Fruit fly (Drosophila melanogaster) whole organism, embryonic: ENCODE results near the gene Ask1.

Experiments
- Aef1 ChIP-seq: fragments of 200-800 bp; sonication (Bioruptor generic); IDR thresholded peaks from 3 replicates; pipeline ENCODE4 v1.3.6; 2022; ENCODE audit warnings: missing biosample characterization, missing genetic modification characterization
- CG10321 ChIP-seq: fragments of 200-800 bp; sonication (Bioruptor generic); IDR thresholded peaks from 2 replicates; pipeline ENCODE4 v1.3.6; 2022; ENCODE audit warnings: missing biosample characterization, missing genetic modification characterization
- CG11085 ChIP-seq: fragments of 200-800 bp; sonication (Bioruptor generic); IDR thresholded peaks from 2 replicates; pipeline ENCODE4 v1.3.6; 2022; ENCODE audit warnings: missing biosample characterization, missing genetic modification characterization
- CG15514 ChIP-seq: fragments of 200-800 bp; sonication (Bioruptor generic); optimal IDR thresholded peaks from 3 replicates; lab custom pipeline; 2017; ENCODE audit warnings: missing biosample characterization, missing genetic modification characterization, mild to moderate bottlenecking, moderate library complexity, missing genetic modification reagents
- CG17186 ChIP-seq: fragments of 200-800 bp; sonication (Bioruptor generic); optimal IDR thresholded peaks from 3 replicates; lab custom pipeline; 2017; ENCODE audit warnings: missing biosample characterization, missing genetic modification reagents, missing genetic modification characterization
- CG18619 ChIP-seq: fragments of 200-800 bp; sonication (Bioruptor generic); optimal IDR thresholded peaks from 3 replicates; lab custom pipeline; 2017; ENCODE audit warnings: missing biosample characterization, mild to moderate bottlenecking, missing genetic modification characterization
- CG2120 ChIP-seq: fragments of 200-800 bp; sonication (Bioruptor generic); optimal IDR thresholded peaks from 3 replicates; lab custom pipeline; 2016; ENCODE audit warnings: missing biosample characterization, missing genetic modification characterization
- CG2678 ChIP-seq: fragments of 200-800 bp; sonication (Bioruptor generic); optimal IDR thresholded peaks from 3 replicates; lab custom pipeline; 2019; ENCODE audit warnings: missing biosample characterization, mild to moderate bottlenecking, missing genetic modification characterization, moderate library complexity
- CG33557 ChIP-seq: fragments of 200-800 bp; sonication (Bioruptor generic); optimal IDR thresholded peaks from 2 replicates; lab custom pipeline; 2019; ENCODE audit warnings: missing biosample characterization, mild to moderate bottlenecking, missing genetic modification characterization, moderate library complexity
- CG4617 ChIP-seq: fragments of 200-800 bp; sonication (Bioruptor generic); optimal IDR thresholded peaks from 3 replicates; lab custom pipeline; 2016; ENCODE audit warnings: missing biosample characterization, missing genetic modification characterization, borderline replicate concordance
- CG8388 ChIP-seq: fragments of 200-800 bp; sonication (Bioruptor generic); optimal IDR thresholded peaks from 2 replicates; lab custom pipeline; 2019; ENCODE audit warnings: missing biosample characterization, mild to moderate bottlenecking, missing genetic modification characterization, moderate library complexity
- CG9797 ChIP-seq: fragments of 200-800 bp; sonication (Bioruptor generic); optimal IDR thresholded peaks from 3 replicates; lab custom pipeline; 2018; ENCODE audit warnings: missing biosample characterization, mild to moderate bottlenecking, missing genetic modification characterization
- Chrac-16 ChIP-seq: fragments of 200-800 bp; sonication (Bioruptor generic); optimal IDR thresholded peaks from 3 replicates; lab custom pipeline; 2016; ENCODE audit warnings: missing biosample characterization, missing genetic modification characterization
- CkIIα-i1 ChIP-seq: fragments of 200-800 bp; sonication (Bioruptor generic); IDR thresholded peaks from 2 replicates; pipeline ENCODE4 v1.3.6; 2022; ENCODE audit warnings: missing biosample characterization, missing genetic modification characterization
- D19A ChIP-seq: fragments of 200-800 bp; optimal IDR thresholded peaks from 3 replicates; lab custom pipeline; 2019; ENCODE audit warnings: missing biosample characterization, mild to moderate bottlenecking, missing genetic modification characterization, moderate library complexity
- Dbx ChIP-seq: fragments of 200-800 bp; sonication (Bioruptor generic); IDR thresholded peaks from 3 replicates; pipeline ENCODE4 v1.3.6; 2022; ENCODE audit warnings: missing biosample characterization, missing genetic modification characterization
- Deaf1 ChIP-seq: fragments of 200-800 bp; optimal IDR thresholded peaks from 3 replicates; lab custom pipeline; 2019; ENCODE audit warnings: missing biosample characterization, mild to moderate bottlenecking, missing genetic modification characterization, moderate library complexity
- Dek ChIP-seq: fragments of 200-800 bp; sonication (Bioruptor generic); optimal IDR thresholded peaks from 3 replicates; lab custom pipeline; 2019; ENCODE audit warnings: missing biosample characterization, mild to moderate bottlenecking, missing genetic modification characterization, moderate library complexity
- Doc2 ChIP-seq: fragments of 200-800 bp; sonication (Bioruptor generic); IDR thresholded peaks from 2 replicates; pipeline ENCODE4 v1.3.6; 2022; ENCODE audit warnings: missing biosample characterization, missing genetic modification characterization
- Doc3 ChIP-seq: fragments of 200-800 bp; sonication (Bioruptor generic); IDR thresholded peaks from 3 replicates; pipeline ENCODE4 v1.3.6; 2022; ENCODE audit warnings: missing biosample characterization, missing genetic modification characterization; ENCODE audit not compliant: partially characterized antibody
- Drgx ChIP-seq: fragments of 200-800 bp; sonication (Bioruptor generic); IDR thresholded peaks from 2 replicates; pipeline ENCODE4 v1.3.6; 2022; ENCODE audit warnings: missing biosample characterization, missing genetic modification characterization
- Ets97D ChIP-seq: fragments of 200-800 bp; sonication (Bioruptor generic); optimal IDR thresholded peaks from 3 replicates; lab custom pipeline; 2016; ENCODE audit warnings: missing biosample characterization, missing genetic modification characterization
- Fer2 ChIP-seq: fragments of 200-800 bp; sonication (Bioruptor generic); optimal IDR thresholded peaks from 2 replicates; lab custom pipeline; 2018; ENCODE audit warnings: missing biosample characterization, mild to moderate bottlenecking, missing genetic modification characterization, moderate library complexity
- Gsc ChIP-seq: fragments of 200-800 bp; sonication (Bioruptor generic); IDR thresholded peaks from 2 replicates; pipeline ENCODE4 v1.3.6; 2022; ENCODE audit warnings: missing biosample characterization, missing genetic modification characterization
- Hr39 ChIP-seq: fragments of >200 bp; optimal IDR thresholded peaks from 2 replicates; lab custom pipeline; 2017
- Hsf ChIP-seq: fragments of 200-800 bp; sonication (Bioruptor generic); optimal IDR thresholded peaks from 3 replicates; lab custom pipeline; 2016; ENCODE audit warnings: missing biosample characterization, missing genetic modification characterization
- Med ChIP-seq: fragments of 200-800 bp; sonication (Bioruptor generic); peaks from one replicate; lab custom pipeline; 2016; ENCODE audit warnings: missing biosample characterization, missing genetic modification characterization, mild to moderate bottlenecking, inconsistent platforms, moderate library complexity
- NK7.1 ChIP-seq: fragments of 200-800 bp; sonication (Bioruptor generic); optimal IDR thresholded peaks from 3 replicates; lab custom pipeline; 2016; ENCODE audit warnings: missing biosample characterization, missing genetic modification characterization
- Ptx1 ChIP-seq: fragments of 200-800 bp; sonication (Bioruptor generic); IDR thresholded peaks from 2 replicates; pipeline ENCODE4 v1.3.6; 2022; ENCODE audit warnings: missing biosample characterization, missing genetic modification characterization
- Side ChIP-seq: fragments of 200-800 bp; sonication (Bioruptor generic); optimal IDR thresholded peaks from 2 replicates; lab custom pipeline; 2016; ENCODE audit warnings: missing biosample characterization, missing genetic modification characterization
- Sox100B ChIP-seq: fragments of 200-800 bp; sonication (Bioruptor generic); optimal IDR thresholded peaks from 3 replicates; lab custom pipeline; 2018; ENCODE audit warnings: missing biosample characterization, mild to moderate bottlenecking, missing genetic modification characterization
- Sry-β ChIP-seq: fragments of 200-800 bp; sonication (Bioruptor generic); optimal IDR thresholded peaks from 2 replicates; lab custom pipeline; 2018; ENCODE audit warnings: missing biosample characterization, mild to moderate bottlenecking, missing genetic modification characterization, moderate library complexity
- Xbp1 ChIP-seq: fragments of 200-800 bp; sonication (Bioruptor generic); optimal IDR thresholded peaks from 3 replicates; lab custom pipeline; 2016; ENCODE audit warnings: missing biosample characterization, mild to moderate bottlenecking, missing genetic modification characterization
- Xrp1 ChIP-seq: fragments of 200-800 bp; sonication (Bioruptor generic); IDR thresholded peaks from 2 replicates; pipeline ENCODE4 v1.3.6; 2022; ENCODE audit warnings: missing biosample characterization, missing genetic modification characterization
- al ChIP-seq: fragments of 200-800 bp; sonication (Bioruptor generic); IDR thresholded peaks from 2 replicates; pipeline ENCODE4 v1.3.6; 2022; ENCODE audit warnings: missing biosample characterization, missing genetic modification characterization
- dan ChIP-seq: fragments of 200-800 bp; sonication (Bioruptor generic); IDR thresholded peaks from 2 replicates; pipeline ENCODE4 v1.3.6; 2022; ENCODE audit warnings: missing biosample characterization, missing genetic modification characterization
- dmrt11E ChIP-seq: fragments of 200-800 bp; sonication (Bioruptor generic); optimal IDR thresholded peaks from 3 replicates; lab custom pipeline; 2018; ENCODE audit warnings: missing biosample characterization, mild to moderate bottlenecking, missing genetic modification characterization, moderate library complexity
- gsb ChIP-seq: fragments of 200-800 bp; sonication (Bioruptor generic); IDR thresholded peaks from 2 replicates; pipeline ENCODE4 v1.3.6; 2022; ENCODE audit warnings: missing biosample characterization, missing genetic modification characterization
- h ChIP-seq: fragments of >200 bp; optimal IDR thresholded peaks from 2 replicates; lab custom pipeline; 2017
- ham ChIP-seq: fragments of 200-800 bp; sonication (Bioruptor generic); IDR thresholded peaks from 2 replicates; pipeline ENCODE4 v1.3.6; 2022; ENCODE audit warnings: missing biosample characterization, missing genetic modification characterization
- lbe ChIP-seq: fragments of 200-800 bp; sonication (Bioruptor generic); optimal IDR thresholded peaks from 2 replicates; lab custom pipeline; 2016; ENCODE audit warnings: missing biosample characterization, mild to moderate bottlenecking, missing genetic modification characterization
- lmd ChIP-seq: fragments of 200-800 bp; sonication (Bioruptor generic); IDR thresholded peaks from 2 replicates; pipeline ENCODE4 v1.3.6; 2022; ENCODE audit warnings: missing biosample characterization, missing genetic modification characterization
- nmo ChIP-seq: fragments of 200-800 bp; sonication (Bioruptor generic); optimal IDR thresholded peaks from 2 replicates; lab custom pipeline; 2018; ENCODE audit warnings: missing biosample characterization, mild to moderate bottlenecking, missing genetic modification characterization, moderate library complexity
- pb ChIP-seq: fragments of 200-800 bp; sonication (Bioruptor generic); optimal IDR thresholded peaks from 3 replicates; lab custom pipeline; 2016; ENCODE audit warnings: missing biosample characterization, missing genetic modification characterization
- peb ChIP-seq: fragments of 200-800 bp; sonication (Bioruptor generic); IDR thresholded peaks from 2 replicates; pipeline ENCODE4 v1.3.6; 2022; ENCODE audit warnings: missing biosample characterization, missing genetic modification characterization
- ro ChIP-seq: fragments of 200-800 bp; sonication (Bioruptor generic); IDR thresholded peaks from 2 replicates; pipeline ENCODE4 v1.3.6; 2022; ENCODE audit warnings: missing biosample characterization, missing genetic modification characterization
- sd ChIP-seq: fragments of 200-800 bp; sonication (Bioruptor generic); optimal IDR thresholded peaks from 3 replicates; lab custom pipeline; 2018; ENCODE audit warnings: missing biosample characterization, mild to moderate bottlenecking, missing genetic modification characterization, moderate library complexity
- sna ChIP-seq: fragments of 200-800 bp; sonication (Bioruptor generic); IDR thresholded peaks from 2 replicates; pipeline ENCODE4 v1.3.6; 2022; ENCODE audit warnings: missing biosample characterization, missing genetic modification characterization; ENCODE audit not compliant: partially characterized antibody
- stc ChIP-seq: fragments of 200-800 bp; sonication (Bioruptor generic); IDR thresholded peaks from 2 replicates; pipeline ENCODE4 v1.3.6; 2022; ENCODE audit warnings: missing biosample characterization, missing genetic modification characterization
- trem ChIP-seq: fragments of 200-800 bp; optimal IDR thresholded peaks from 3 replicates; lab custom pipeline; 2019; ENCODE audit warnings: missing biosample characterization, mild to moderate bottlenecking, missing genetic modification characterization, moderate library complexity
- tx ChIP-seq: fragments of 200-800 bp; sonication (Bioruptor generic); optimal IDR thresholded peaks from 2 replicates; lab custom pipeline; 2016; ENCODE audit warnings: missing biosample characterization, missing genetic modification characterization

Gene Ask1

DNA sequence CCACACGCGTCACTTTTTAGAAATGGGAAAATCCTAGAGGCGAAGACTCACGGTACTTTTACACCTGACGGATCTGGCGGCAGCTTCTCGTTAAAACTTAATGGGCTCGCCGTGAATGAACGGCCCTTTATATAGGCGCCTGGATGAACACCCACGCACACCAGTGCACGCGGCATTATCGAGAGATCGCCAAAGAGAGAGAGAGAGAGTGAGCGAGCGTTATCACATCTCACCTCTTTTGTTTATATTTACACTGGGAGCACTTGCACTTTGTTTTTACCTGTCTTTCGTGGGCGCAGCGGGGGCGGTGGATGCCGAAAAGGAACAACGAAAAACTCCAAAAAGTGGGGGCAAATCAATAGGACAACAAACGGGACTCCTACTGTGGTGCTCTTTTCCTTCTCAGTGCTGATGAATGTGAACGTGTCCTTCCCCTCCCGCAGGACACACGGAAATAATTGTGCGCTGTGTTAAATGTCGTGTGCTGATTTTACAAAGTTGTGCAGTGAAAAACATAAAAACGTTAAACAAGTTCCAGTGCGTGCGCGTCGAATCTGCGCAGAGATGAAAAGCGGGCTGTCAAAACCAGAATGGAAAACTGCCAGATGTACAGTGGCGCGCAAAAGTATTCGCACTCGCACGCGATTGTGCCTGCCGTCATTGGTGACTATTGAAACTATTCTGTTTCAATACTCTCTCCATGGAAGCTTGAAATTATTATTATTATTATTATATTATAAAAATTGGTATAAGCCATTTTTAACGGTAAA is 4.2 kb upstream of the Ask1 start, which contains the start of gene Mrp5 (continued):
- TF ChIP-seq D19A (peak; percentile 33), Chrac-16 (GFP tag; lab: Kevin White, UChicago) (no peak), Deaf1 (tag; lab: Kevin White, UChicago) (no peak), Aef1 (GFP tag; lab: Robert Waterston, UW) (peak; percentile 49; the same call in 2 of the 3 replicates), lmd (peak; percentile 65), peb (GFP tag; lab: Robert Waterston, UW) (0 out of 2 replicates have a peak, but pooled peaks have one; percentile 12), nmo (GFP tag; lab: Kevin White, UChicago) (peak; percentile 41), Side (no peak), Gsc (no peak), ro (GFP tag; lab: Robert Waterston, UW) (no peak), gsb (no peak), CG11085 (no peak), CG18619 (GFP tag; lab: Kevin White, UChicago) (no peak), Hsf (GFP tag; lab: Kevin White, UChicago) (peak; percentile 7), Xrp1 (GFP tag; lab: Robert Waterston, UW) (peak; percentile 64), Dek (tag; lab: Kevin White, UChicago) (peak; percentile 19), ham (GFP tag; lab: Robert Waterston, UW) (0 out of 2 replicates have a peak, but pooled peaks have one; percentile 35), sna (GFP tag; lab: Robert Waterston, UW) (no peak), pb (GFP tag; lab: Kevin White, UChicago) (no peak), Hr39 (lab: Kevin White, UChicago) (no peak), stc (peak; percentile 30; the same call in 1 of the 2 replicates), tx (GFP tag; lab: Kevin White, UChicago) (no peak), Drgx (peak; percentile 55), NK7.1 (GFP tag; lab: Kevin White, UChicago) (peak; percentile 6), CkIIα-i1 (GFP tag; lab: Robert Waterston, UW) (no peak), Fer2 (peak; percentile 10), CG9797 (GFP tag; lab: Kevin White, UChicago) (no peak), al (GFP tag; lab: Robert Waterston, UW) (peak; percentile 32; the same call in 1 of the 2 replicates), h (lab: Kevin White, UChicago) (no peak), Sry-β (no peak), Doc2 (GFP tag; lab: Robert Waterston, UW) (no peak), CG10321 (GFP tag; lab: Robert Waterston, UW) (0 out of 2 replicates have a peak, but pooled peaks have one; percentile 33), sd (no peak)

DNA sequence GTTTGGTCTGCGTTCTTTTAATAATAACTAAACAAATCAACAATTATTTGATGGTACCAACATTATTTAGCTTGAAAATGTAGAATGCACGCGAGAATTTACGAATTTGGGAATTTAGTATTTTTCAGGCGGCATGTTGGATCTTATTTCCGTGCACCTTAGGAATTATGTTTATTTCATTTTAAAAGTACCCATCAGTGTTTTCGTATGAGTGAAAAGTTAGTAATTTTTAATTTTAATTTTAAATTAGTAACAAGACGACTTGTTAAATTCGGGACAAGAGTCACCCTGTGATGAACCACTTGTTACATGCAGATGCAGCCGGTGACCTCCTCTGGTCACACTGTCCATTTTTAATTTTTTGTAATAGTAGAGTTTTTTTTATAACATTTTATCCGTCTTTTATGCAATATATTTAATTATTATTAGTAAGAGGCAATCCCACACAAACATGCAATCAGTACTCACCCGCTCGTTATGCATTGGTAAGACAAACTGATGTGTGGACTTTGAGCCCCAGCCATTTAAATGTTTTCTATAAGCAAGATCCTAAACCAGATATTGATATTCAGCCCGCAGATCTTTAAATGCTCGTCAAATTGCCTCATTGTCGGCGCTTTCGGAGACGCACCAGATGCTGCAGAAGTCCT is 2.0 kb upstream of the Ask1 start, which contains the start of the genes CG17186 and Arc42:
CG17186 (minus strand) TSS at position 88 of the 650 bp plus-strand sequence.
Arc42 (plus strand) TSS at position 311 of the 650 bp plus-strand sequence.
- peak; percentile 21; the same call in 1 of the 2 replicates for TF ChIP-seq Ptx1 (GFP tag; lab: Robert Waterston, UW)
- no peak for TF ChIP-seq dan (GFP tag; lab: Robert Waterston, UW)
- peak; percentile 35 for TF ChIP-seq CG4617 (GFP tag; lab: Kevin White, UChicago)
- TF ChIP-seq CG17186 (GFP tag; lab: Kevin White, UChicago), result peak; percentile 61
- TF ChIP-seq nmo (GFP tag; lab: Kevin White, UChicago), result peak; percentile 68
- no peak for TF ChIP-seq Doc3 (GFP tag; lab: Robert Waterston, UW)
- no peak for TF ChIP-seq Dbx (GFP tag; lab: Robert Waterston, UW)
- peak; percentile 84 for TF ChIP-seq Med
- peak; percentile 19 for TF ChIP-seq CG8388
- TF ChIP-seq Sox100B (GFP tag; lab: Kevin White, UChicago), result peak; percentile 7
- peak; percentile 11 for TF ChIP-seq CG33557 (GFP tag; lab: Kevin White, UChicago)
- TF ChIP-seq Xbp1 (GFP tag; lab: Kevin White, UChicago), result peak; percentile 22
- peak; percentile 46 for TF ChIP-seq CG2120 (GFP tag; lab: Kevin White, UChicago)
- peak; percentile 18 for TF ChIP-seq dmrt11E
- peak; percentile 30 for TF ChIP-seq lbe (GFP tag; lab: Kevin White, UChicago)
- peak; percentile 88 for TF ChIP-seq CG15514 (GFP tag; lab: Kevin White, UChicago)
- peak; percentile 71 for TF ChIP-seq trem
- TF ChIP-seq Ets97D, result peak; percentile 47
- TF ChIP-seq CG2678 (tag; lab: Kevin White, UChicago), result peak; percentile 20
